Worm (Caenorhabditis elegans): ENCODE measurements around the gene R02D5.9.

R02D5.9 gene

DNA sequence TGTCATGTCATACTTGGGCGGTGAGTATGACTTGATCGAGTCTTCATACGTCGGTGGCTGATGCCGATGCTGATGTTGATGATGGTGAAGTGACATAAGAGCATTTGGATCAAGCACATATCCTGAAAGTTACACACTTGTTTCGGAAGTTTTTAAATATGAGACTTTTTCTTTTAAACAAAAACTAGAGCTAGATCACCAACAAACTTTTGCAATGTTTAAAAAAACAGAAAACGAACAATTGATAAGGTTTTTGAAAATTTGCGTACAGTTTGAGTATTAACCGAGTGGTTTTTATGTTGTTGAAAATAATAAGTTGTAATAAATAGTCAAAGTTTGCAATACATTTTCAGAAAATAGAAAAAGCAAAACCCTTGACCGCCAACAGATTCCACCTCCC is 26.3 kb downstream of the R02D5.9 start, which contains the start of gene R02D5.4:
Gene R02D5.4, minus strand, starts transcription at position 101 of the 400 bp plus-strand sequence.
- no peak for TF ChIP-seq vab-7 (GFP tag; IDR thresholded peaks at IDR 0.05)
- no peak for TF ChIP-seq F49E8.2 (tag; optimal IDR thresholded peaks at IDR 0.05; ENCODE audit: borderline replicate concordance)
- TF ChIP-seq nhr-10 (tag; optimal IDR thresholded peaks at IDR 0.05) = no peak

ce11 chrV:14482728-14483210 is 28.2 kb downstream of the R02D5.9 start, which contains the start of gene R02D5.3:
Gene R02D5.3 (plus strand): TSS chrV:14483160.
- no peak for TF ChIP-seq nhr-102 (tag; optimal IDR thresholded peaks at IDR 0.05)
- no peak for TF ChIP-seq set-16 (GFP tag; IDR thresholded peaks at IDR 0.05)
- TF ChIP-seq daf-16 (GFP tag; optimal IDR thresholded peaks at IDR 0.05) = no peak
- TF ChIP-seq daf-16 (tag; optimal IDR thresholded peaks at IDR 0.05) = peak; percentile 32
- peak; percentile 90 for TF ChIP-seq nhr-28 (tag; optimal IDR thresholded peaks at IDR 0.05)
- TF ChIP-seq dmd-6 (GFP tag; IDR thresholded peaks at IDR 0.05) = peak; percentile 32; the same call in 1 of the 2 replicates
- peak; percentile 38 for TF ChIP-seq pqm-1 (tag; optimal IDR thresholded peaks at IDR 0.05)
- TF ChIP-seq dve-1 (tag; optimal IDR thresholded peaks at IDR 0.05; ENCODE audit: insufficient read depth) = peak; percentile 52

DNA sequence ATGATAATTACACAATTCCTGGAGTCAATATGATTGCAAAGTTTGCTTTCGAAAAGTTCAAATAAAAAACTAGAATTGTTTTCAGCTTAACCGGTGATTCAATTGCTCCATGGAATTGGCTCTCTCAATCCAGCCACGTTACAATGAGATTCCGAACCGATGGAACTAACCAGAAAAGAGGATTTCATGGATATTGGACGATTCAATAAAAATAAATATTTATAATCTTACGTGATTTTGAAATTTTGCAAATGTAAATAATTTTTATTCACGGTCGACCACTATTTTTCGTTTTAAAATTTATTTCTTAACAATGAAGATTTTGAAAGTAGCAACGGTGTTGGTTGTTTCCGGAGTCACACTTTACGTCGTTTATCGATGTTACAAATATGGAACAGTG is 28.9 kb downstream of the R02D5.9 start, which contains the start of gene R02D5.10:
Gene R02D5.10, plus strand, starts transcription at position 301 of the 400 bp plus-strand sequence.
- TF ChIP-seq duxl-1 (tag; optimal IDR thresholded peaks at IDR 0.05; ENCODE audit: poor library complexity) (no peak), ztf-7 (tag; optimal IDR thresholded peaks at IDR 0.05) (no peak), unc-62 (GFP tag; optimal IDR thresholded peaks at IDR 0.05 in 1 of 2) (no peak), unc-62 (tag; optimal IDR thresholded peaks at IDR 0.05) (no peak), tra-1 (GFP tag; IDR thresholded peaks at IDR 0.05) (no peak), gei-8 (GFP tag; optimal IDR thresholded peaks at IDR 0.05) (no peak), ces-1 (GFP tag; optimal IDR thresholded peaks at IDR 0.05) (no peak), spr-3 (GFP tag; optimal IDR thresholded peaks at IDR 0.05) (no peak), Y75B8A.6 (GFP tag; IDR thresholded peaks at IDR 0.05) (no peak), zfp-3 (GFP tag; conservative IDR thresholded peaks at IDR 0.05) (no peak), lin-38 (GFP tag; IDR thresholded peaks at IDR 0.05) (no peak), aly-2 (tag; optimal IDR thresholded peaks at IDR 0.05) (no peak), nhr-28 (tag; optimal IDR thresholded peaks at IDR 0.05) (no peak), nhr-76 (tag; optimal IDR thresholded peaks at IDR 0.05) (no peak), F26F4.8 (GFP tag; conservative IDR thresholded peaks at IDR 0.05) (no peak), F44E2.7 (GFP tag; IDR thresholded peaks at IDR 0.05) (no peak), lin-1 (GFP tag; IDR thresholded peaks at IDR 0.05) (no peak), F37D6.2 (tag; optimal IDR thresholded peaks at IDR 0.05) (no peak), mep-1 (tag; optimal IDR thresholded peaks at IDR 0.05) (no peak), daf-16 (GFP tag; optimal IDR thresholded peaks at IDR 0.05) (no peak), daf-16 (tag; optimal IDR thresholded peaks at IDR 0.05) (no peak)

- TF ChIP-seq fos-1 (tag; optimal IDR thresholded peaks at IDR 0.05) (no peak), pqm-1 (tag; optimal IDR thresholded peaks at IDR 0.05) (peak; percentile 11)
Observed at ce11 chrV:14481401-14481800, 29.5 kb downstream of the R02D5.9 start, which contains the start of gene R02D5.7. Gene R02D5.7 (minus strand): TSS chrV:14481501.

DNA sequence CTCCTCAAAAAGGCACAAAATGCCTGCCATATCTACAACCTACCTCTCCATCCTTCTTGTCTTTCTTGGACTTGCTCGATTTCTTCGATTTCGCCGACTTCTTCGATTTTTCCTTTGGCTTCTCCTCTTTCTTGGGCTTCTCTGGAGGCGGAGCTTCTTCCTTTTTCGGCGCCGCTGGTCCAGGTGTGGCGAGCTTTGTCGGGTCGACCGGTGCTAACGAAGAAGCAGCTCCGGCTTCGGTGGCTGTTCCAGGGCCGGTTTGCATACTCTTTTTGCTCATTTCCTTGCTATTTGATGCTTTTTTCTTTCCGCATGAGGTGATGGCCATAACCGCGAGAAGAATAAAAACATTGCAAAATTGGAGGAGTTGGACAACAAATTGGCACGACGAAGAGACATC is 30.4 kb downstream of the R02D5.9 start:
- TF ChIP-seq set-16 (GFP tag; IDR thresholded peaks at IDR 0.05) (peak; percentile 83), mdt-29 (GFP tag; IDR thresholded peaks at IDR 0.05) (no peak)

ce11 chrV:14478979-14479378 is 31.9 kb downstream of the R02D5.9 start, which contains the start of gene clec-55:
Gene clec-55 (plus strand): TSS chrV:14479279.
- TF ChIP-seq zip-2 (tag; optimal IDR thresholded peaks at IDR 0.05) (no peak), ceh-28 (tag; optimal IDR thresholded peaks at IDR 0.05) (no peak), nhr-111 (GFP tag; optimal IDR thresholded peaks at IDR 0.05) (no peak), nhr-6 (tag; optimal IDR thresholded peaks at IDR 0.05) (no peak), zfp-3 (GFP tag; conservative IDR thresholded peaks at IDR 0.05) (no peak), saeg-2 (GFP tag; IDR thresholded peaks at IDR 0.05) (no peak), pqm-1 (tag; optimal IDR thresholded peaks at IDR 0.05) (no peak), mdl-1 (tag; optimal IDR thresholded peaks at IDR 0.05) (no peak), mxl-3 (GFP tag; optimal IDR thresholded peaks at IDR 0.05) (no peak), daf-16 (GFP tag; optimal IDR thresholded peaks at IDR 0.05) (no peak), daf-16 (tag; optimal IDR thresholded peaks at IDR 0.05) (no peak)

Measured in whole organism, L4 larva.